Fruit fly (Drosophila melanogaster): Measurements from ENCODE around the gene Toll-9.

DNA sequence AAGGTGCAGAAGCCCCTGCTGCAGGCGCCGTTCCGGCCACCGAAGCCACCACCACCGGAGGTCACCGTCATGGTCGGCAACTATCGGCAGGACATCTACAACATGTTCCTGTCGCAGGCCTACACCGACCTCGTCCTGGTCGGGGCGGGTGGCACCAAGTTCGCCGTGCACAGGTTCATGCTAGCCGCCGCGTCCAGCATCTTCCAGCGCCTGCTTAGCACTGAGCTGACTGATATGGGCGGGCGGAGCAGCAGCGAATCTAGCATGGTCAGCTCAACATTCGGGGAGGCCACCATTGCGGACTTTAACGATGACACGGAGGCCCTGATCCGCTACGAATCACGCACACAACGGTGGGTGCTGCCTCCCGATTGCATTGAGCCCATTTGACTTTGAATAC is 13.0 kb upstream of the Toll-9 start:
- TF ChIP-seq CG8478 (optimal IDR thresholded peaks at IDR 0.05), result no peak
- TF ChIP-seq CTCF (optimal IDR thresholded peaks at IDR 0.05), result no peak
